Fruit fly (Drosophila melanogaster): Measurements from ENCODE around the gene Zip102B.

Zip102B gene

DNA sequence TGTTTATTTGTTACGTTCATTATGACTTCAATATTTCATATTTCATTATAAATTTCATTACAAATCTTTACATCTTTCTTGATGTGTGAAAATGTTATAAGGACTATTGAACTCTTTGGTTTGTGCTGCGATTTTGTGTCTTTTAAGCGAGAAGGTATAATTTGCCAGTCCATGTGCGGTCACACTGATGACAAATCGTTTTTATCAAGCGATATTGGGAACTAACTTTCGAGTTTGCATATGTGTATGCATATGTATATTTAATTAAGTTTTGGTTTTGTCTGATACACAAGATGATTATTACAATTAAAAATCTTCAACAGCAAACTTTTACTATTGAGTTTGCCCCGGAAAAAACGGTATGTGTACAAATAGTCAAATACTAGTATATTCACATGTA lies 6.0 kb downstream of the Zip102B start, which contains the start of gene Rad23 (continued):
- TF ChIP-seq Hr78 (GFP tag; optimal IDR thresholded peaks at IDR 0.05) (peak in 1 of 2 experiments; percentile 32), CG7357 (GFP tag; IDR thresholded peaks at IDR 0.05) (peak; percentile 97), CG12155 (GFP tag; optimal IDR thresholded peaks at IDR 0.05) (peak; percentile 16), Bteb2 (GFP tag; optimal IDR thresholded peaks at IDR 0.05) (no peak), dmrt11E (tag; optimal IDR thresholded peaks at IDR 0.05) (peak; percentile 39), Deaf1 (tag; optimal IDR thresholded peaks at IDR 0.05) (no peak), al (GFP tag; IDR thresholded peaks at IDR 0.05) (no peak), Fer1 (GFP tag; optimal IDR thresholded peaks at IDR 0.05) (peak; percentile 50), Xbp1 (GFP tag; optimal IDR thresholded peaks at IDR 0.05) (peak; percentile 30), CG13894 (tag; optimal IDR thresholded peaks at IDR 0.05) (peak; percentile 66), pzg (GFP tag; optimal IDR thresholded peaks at IDR 0.05) (peak; percentile 84), p53 (GFP tag; optimal IDR thresholded peaks at IDR 0.05) (no peak), CG2712 (tag; optimal IDR thresholded peaks at IDR 0.05) (peak; percentile 58), Stat92E (GFP tag; optimal IDR thresholded peaks at IDR 0.05) (peak in 1 of 3 experiments; percentile 19), CG11696 (GFP tag; IDR thresholded peaks at IDR 0.05) (no peak), CG11723 (GFP tag; optimal IDR thresholded peaks at IDR 0.05) (peak; percentile 92), Mrtf (GFP tag; IDR thresholded peaks at IDR 0.05) (no peak), ewg (GFP tag; optimal IDR thresholded peaks at IDR 0.05) (peak; percentile 27), TFAM (GFP tag; optimal IDR thresholded peaks at IDR 0.05) (no peak), dysf (GFP tag; IDR thresholded peaks at IDR 0.05) (no peak), grau (tag; optimal IDR thresholded peaks at IDR 0.05) (peak; percentile 49), row (GFP tag; IDR thresholded peaks at IDR 0.05) (peak; percentile 88), BEAF-32 (GFP tag; optimal IDR thresholded peaks at IDR 0.05) (peak; percentile 51), NFAT (GFP tag; IDR thresholded peaks at IDR 0.05) (no peak), CG33557 (GFP tag; optimal IDR thresholded peaks at IDR 0.05) (peak; percentile 19), ssp (GFP tag; IDR thresholded peaks at IDR 0.05) (peak; percentile 99), CG13424 (tag; optimal IDR thresholded peaks at IDR 0.05) (peak; percentile 26), CG7928 (GFP tag; optimal IDR thresholded peaks at IDR 0.05) (no peak), Nf-YC (tag; optimal IDR thresholded peaks at IDR 0.05) (peak; percentile 36), CoRest (tag; optimal IDR thresholded peaks at IDR 0.05) (peak; percentile 58), CG18764 (GFP tag; optimal IDR thresholded peaks at IDR 0.05) (peak; percentile 22), CG1603 (tag; optimal IDR thresholded peaks at IDR 0.05) (peak; percentile 97), gem (tag; optimal IDR thresholded peaks at IDR 0.05) (peak; percentile 52), CG12659 (GFP tag; optimal IDR thresholded peaks at IDR 0.05) (peak; percentile 75), CG9797 (GFP tag; optimal IDR thresholded peaks at IDR 0.05) (peak; percentile 60), zen (tag; optimal IDR thresholded peaks at IDR 0.05) (peak; percentile 59), slp2 (GFP tag; optimal IDR thresholded peaks at IDR 0.05) (no peak), CG17186 (GFP tag; optimal IDR thresholded peaks at IDR 0.05) (peak; percentile 23), aop (GFP tag; IDR thresholded peaks at IDR 0.05) (no peak), CG10274 (GFP tag; optimal IDR thresholded peaks at IDR 0.05) (no peak), CG8290 (GFP tag; optimal IDR thresholded peaks at IDR 0.05) (peak; percentile 61), CG8290 (tag; optimal IDR thresholded peaks at IDR 0.05) (peak; percentile 11 to 67), CG6272 (GFP tag; IDR thresholded peaks at IDR 0.05) (no peak), gcm (GFP tag; optimal IDR thresholded peaks at IDR 0.05) (no peak), sens (GFP tag) (peak; percentile 77), toy (GFP tag; IDR thresholded peaks at IDR 0.05) (no peak), CG17829 (tag; optimal IDR thresholded peaks at IDR 0.05) (peak; percentile 29), CG8924 (tag; optimal IDR thresholded peaks at IDR 0.05) (peak; percentile 54), CG31441 (GFP tag; IDR thresholded peaks at IDR 0.05) (peak; percentile 42; the same call in 1 of the 2 replicates), CG4424 (GFP tag; optimal IDR thresholded peaks at IDR 0.05) (peak; percentile 8), phol (tag; optimal IDR thresholded peaks at IDR 0.05) (peak; percentile 67)

Measured in whole organism, embryonic.